Worm (Caenorhabditis elegans): ENCODE results near the gene T05B4.12.

T05B4.12 gene

DNA sequence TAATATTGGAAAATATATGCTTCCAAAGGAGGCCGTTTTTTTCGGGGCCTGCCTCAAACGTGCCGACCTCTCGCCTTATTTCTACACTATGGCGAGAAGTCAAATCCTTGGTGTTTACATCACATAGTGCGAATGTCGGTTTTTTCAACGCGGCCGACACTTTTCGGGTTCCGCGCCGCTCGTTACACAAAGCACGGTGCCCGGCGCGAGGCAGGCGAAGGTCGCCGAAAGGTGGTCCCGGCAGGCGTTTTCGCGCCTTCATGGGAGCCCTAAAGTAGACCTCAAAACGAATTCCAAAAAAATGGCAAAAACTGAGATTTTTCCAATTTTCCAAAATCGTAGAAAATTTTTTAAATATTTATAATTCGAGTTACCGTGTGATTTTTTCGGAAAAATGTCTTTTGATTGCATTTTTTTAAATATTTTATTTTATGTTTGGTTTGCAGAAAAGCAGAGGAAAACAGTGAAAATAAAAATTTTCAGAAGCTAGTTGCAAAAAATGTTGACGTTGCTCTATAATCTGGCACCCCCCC, at the start of gene T05B4.12:
Gene T05B4.12 (minus strand): TSS at position 483 of the 533 bp plus-strand sequence.
- TF ChIP-seq sma-3 (GFP tag; optimal IDR thresholded peaks at IDR 0.05) (no peak), crh-2 (tag; optimal IDR thresholded peaks at IDR 0.05) (no peak), egl-27 (tag; optimal IDR thresholded peaks at IDR 0.05) (no peak), unc-39 (tag; optimal IDR thresholded peaks at IDR 0.05) (no peak), lsy-2 (tag; optimal IDR thresholded peaks at IDR 0.05) (no peak), ztf-4 (tag; optimal IDR thresholded peaks at IDR 0.05) (no peak), elt-3 (tag; optimal IDR thresholded peaks at IDR 0.05) (no peak), sma-9 (GFP tag; optimal IDR thresholded peaks at IDR 0.05) (no peak), sma-9 (tag; optimal IDR thresholded peaks at IDR 0.05) (no peak)

DNA sequence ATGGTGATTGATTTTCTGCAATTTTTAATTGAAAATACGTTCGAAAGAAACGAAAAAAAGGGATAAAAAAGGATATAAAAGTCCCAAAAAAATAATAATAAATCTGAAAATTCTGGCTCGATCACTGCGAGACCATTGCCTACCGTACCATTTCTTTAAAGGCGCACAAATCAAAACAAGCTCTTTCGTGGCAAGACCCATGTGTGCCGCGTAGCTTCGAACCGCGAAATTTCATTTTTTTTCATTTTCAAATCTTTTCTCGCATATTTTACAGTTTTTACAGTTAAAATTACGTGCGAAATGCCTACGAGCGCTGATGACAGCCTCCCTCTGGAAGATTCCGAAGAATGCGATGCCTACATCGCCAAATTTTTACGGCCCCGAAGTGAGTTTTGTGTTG, 49.8 kb upstream of the T05B4.12 start, which contains the start of the genes coh-4 and pid-5:
Gene coh-4 (minus strand): TSS at position 17 of the 400 bp plus-strand sequence.
Gene pid-5 (plus strand): TSS at position 259 of the 400 bp plus-strand sequence.
- TF ChIP-seq ztf-4 (tag; optimal IDR thresholded peaks at IDR 0.05), result no peak
- no peak for TF ChIP-seq unc-62 (GFP tag; optimal IDR thresholded peaks at IDR 0.05)
- TF ChIP-seq F13H6.1 (tag; optimal IDR thresholded peaks at IDR 0.05), result no peak
- no peak for TF ChIP-seq R02D3.7 (tag; optimal IDR thresholded peaks at IDR 0.05)
- no peak for TF ChIP-seq fos-1 (tag; optimal IDR thresholded peaks at IDR 0.05)
- TF ChIP-seq ama-1 (optimal IDR thresholded peaks at IDR 0.05), result no peak
- no peak for TF ChIP-seq peb-1 (tag; optimal IDR thresholded peaks at IDR 0.05)
- no peak for TF ChIP-seq lin-13 (GFP tag; optimal IDR thresholded peaks at IDR 0.05)
- TF ChIP-seq alr-1 (tag; optimal IDR thresholded peaks at IDR 0.05), result no peak
- TF ChIP-seq Y55F3AM.14 (GFP tag; optimal IDR thresholded peaks at IDR 0.05), result no peak
- TF ChIP-seq unc-55 (GFP tag; optimal IDR thresholded peaks at IDR 0.05), result no peak
- no peak for TF ChIP-seq ceh-16 (tag; optimal IDR thresholded peaks at IDR 0.05)
- TF ChIP-seq dmd-4 (tag; optimal IDR thresholded peaks at IDR 0.05), result no peak
- TF ChIP-seq skn-1 (tag; optimal IDR thresholded peaks at IDR 0.05), result no peak
- TF ChIP-seq elt-1 (tag; optimal IDR thresholded peaks at IDR 0.05), result no peak
- TF ChIP-seq lsy-2 (tag; optimal IDR thresholded peaks at IDR 0.05), result no peak

DNA sequence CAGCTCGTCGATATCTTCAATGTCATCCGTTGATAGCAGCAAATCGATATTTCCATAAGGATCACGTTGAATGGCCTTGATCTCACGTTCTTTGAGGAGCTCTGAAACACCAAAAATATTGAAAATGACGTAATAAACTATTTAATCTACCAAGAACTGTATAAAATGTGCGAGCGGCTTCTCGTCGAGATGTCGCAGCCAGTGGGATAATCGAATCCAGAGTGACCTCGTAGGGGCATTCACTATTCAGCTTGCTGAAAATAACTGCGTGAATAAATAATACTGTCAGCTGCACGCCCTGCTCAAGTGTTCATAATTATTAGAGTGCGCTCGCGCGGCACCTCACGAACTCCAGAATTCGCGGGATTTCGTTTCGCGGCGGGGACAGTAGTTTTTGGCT, 44.3 kb upstream of the T05B4.12 start, which contains the start of gene Y45G5AM.7:
Gene Y45G5AM.7 (minus strand): TSS at position 101 of the 400 bp plus-strand sequence.
- TF ChIP-seq nhr-10 (tag; optimal IDR thresholded peaks at IDR 0.05) (no peak), nhr-6 (tag; optimal IDR thresholded peaks at IDR 0.05) (no peak), nhr-11 (tag; optimal IDR thresholded peaks at IDR 0.05) (no peak), unc-39 (tag; optimal IDR thresholded peaks at IDR 0.05) (no peak), unc-55 (GFP tag; optimal IDR thresholded peaks at IDR 0.05) (no peak), lsy-2 (tag; optimal IDR thresholded peaks at IDR 0.05) (no peak), peb-1 (tag; optimal IDR thresholded peaks at IDR 0.05) (no peak), aly-2 (tag; optimal IDR thresholded peaks at IDR 0.05) (no peak), egl-27 (tag; optimal IDR thresholded peaks at IDR 0.05) (no peak), Y55F3AM.14 (GFP tag; optimal IDR thresholded peaks at IDR 0.05) (no peak), dmd-4 (tag; optimal IDR thresholded peaks at IDR 0.05) (no peak), ama-1 (optimal IDR thresholded peaks at IDR 0.05) (no peak), sem-4 (tag; optimal IDR thresholded peaks at IDR 0.05) (no peak), skn-1 (tag; optimal IDR thresholded peaks at IDR 0.05) (no peak), R02D3.7 (tag; optimal IDR thresholded peaks at IDR 0.05) (no peak), ceh-16 (tag; optimal IDR thresholded peaks at IDR 0.05) (no peak), nhr-129 (tag; optimal IDR thresholded peaks at IDR 0.05) (no peak), F13H6.1 (tag; optimal IDR thresholded peaks at IDR 0.05) (no peak)

DNA sequence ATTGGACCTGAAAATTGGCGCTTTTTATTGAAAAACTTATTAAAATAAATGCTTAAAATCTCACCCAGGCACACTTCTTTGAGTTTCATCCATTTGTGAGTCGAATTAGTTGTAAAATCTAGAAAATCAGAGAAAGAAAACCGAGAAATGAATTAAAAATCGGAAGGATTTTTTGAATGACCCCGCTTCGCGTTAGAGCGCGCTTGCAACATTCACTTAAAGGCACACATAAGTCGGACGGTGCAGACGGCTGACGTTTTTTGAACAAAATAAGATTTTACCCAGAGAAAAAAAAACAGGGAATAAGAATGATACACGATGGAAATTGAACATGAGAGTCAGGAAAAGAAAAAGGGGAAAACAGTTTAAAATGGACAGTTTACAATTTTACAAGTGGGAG, 43.8 kb upstream of the T05B4.12 start:
- TF ChIP-seq nhr-23 (tag; optimal IDR thresholded peaks at IDR 0.05) (no peak), nhr-25 (tag; optimal IDR thresholded peaks at IDR 0.05) (no peak), F13H6.1 (tag; optimal IDR thresholded peaks at IDR 0.05) (no peak), unc-55 (GFP tag; optimal IDR thresholded peaks at IDR 0.05) (peak; percentile 31), zag-1 (tag; optimal IDR thresholded peaks at IDR 0.05) (no peak), elt-1 (tag; optimal IDR thresholded peaks at IDR 0.05) (no peak), nhr-77 (tag; optimal IDR thresholded peaks at IDR 0.05) (no peak)

DNA sequence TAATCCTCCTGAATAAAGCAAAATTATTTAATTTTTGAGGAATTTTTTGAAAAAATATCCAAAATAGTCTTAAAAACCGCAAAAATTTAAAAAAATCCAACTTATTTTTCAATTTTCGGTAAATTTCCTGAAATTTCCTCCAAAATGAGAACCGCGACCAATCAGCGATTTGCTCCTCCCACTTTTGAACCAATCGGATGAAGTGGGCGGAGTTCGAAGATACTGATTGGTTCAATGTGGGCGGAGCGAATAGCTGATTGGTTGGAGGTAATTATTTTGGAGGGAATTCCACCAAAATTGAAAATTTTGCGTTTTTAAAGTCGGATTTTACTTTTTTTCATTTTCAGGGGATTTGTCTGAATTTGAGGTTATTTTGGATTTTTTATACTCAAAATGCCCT, 42.2 kb upstream of the T05B4.12 start:
- TF ChIP-seq ztf-11 (tag; optimal IDR thresholded peaks at IDR 0.05) (no peak), lin-11 (tag; optimal IDR thresholded peaks at IDR 0.05) (no peak), mdl-1 (tag; optimal IDR thresholded peaks at IDR 0.05) (no peak), lin-13 (GFP tag; optimal IDR thresholded peaks at IDR 0.05) (no peak), lin-39 (tag; optimal IDR thresholded peaks at IDR 0.05) (no peak), skn-1 (tag; optimal IDR thresholded peaks at IDR 0.05) (no peak), sma-3 (GFP tag; optimal IDR thresholded peaks at IDR 0.05) (no peak), ztf-1 (GFP tag; conservative IDR thresholded peaks at IDR 0.05) (no peak)
